Fruit fly (Drosophila melanogaster): ENCODE results near the gene zfh1.

The zfh1 gene

DNA sequence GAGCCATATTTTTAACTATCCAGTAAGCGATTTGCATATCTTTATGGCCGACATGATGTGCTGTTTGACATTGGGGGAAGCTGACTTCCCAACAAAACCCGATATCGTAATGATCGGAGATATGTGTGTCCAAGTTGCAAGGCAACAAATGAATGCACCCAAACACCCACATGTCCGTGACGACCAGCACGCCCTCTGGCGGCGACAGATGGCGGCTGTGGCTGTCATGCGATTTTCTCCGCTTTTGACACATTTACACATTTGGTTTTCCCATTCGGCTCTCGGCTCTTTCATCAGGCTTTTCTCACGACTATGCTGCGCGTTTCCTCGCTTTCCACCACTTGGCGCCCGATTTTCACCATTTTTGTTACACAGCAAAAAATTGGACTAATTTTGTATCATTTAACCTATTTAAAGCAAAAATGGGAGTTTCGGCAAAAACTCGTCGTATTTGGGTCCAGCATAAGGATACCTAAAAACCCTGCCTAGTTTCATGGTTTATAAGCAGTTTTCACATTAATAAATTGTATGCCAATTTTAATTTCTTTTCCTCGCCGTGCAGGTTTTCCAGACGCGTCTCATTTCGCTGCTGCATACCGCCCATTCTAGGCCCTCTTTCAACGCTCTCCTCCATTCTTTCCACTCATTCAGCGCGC, 49.0 kb downstream of the zfh1 start (continued):
- 0 out of 3 replicates have a peak, but pooled peaks have one; percentile 31 for TF ChIP-seq CG34422 (GFP tag; IDR thresholded peaks at IDR 0.05)
- TF ChIP-seq hth (optimal IDR thresholded peaks at IDR 0.05), result no peak
- TF ChIP-seq CG11456 (GFP tag; IDR thresholded peaks at IDR 0.05), result no peak
- TF ChIP-seq CG7357 (GFP tag; IDR thresholded peaks at IDR 0.05), result peak; percentile 11; the same call in 1 of the 3 replicates
- peak; percentile 33 for TF ChIP-seq Oli (tag; optimal IDR thresholded peaks at IDR 0.05)
- no peak for TF ChIP-seq CG12299 (tag; optimal IDR thresholded peaks at IDR 0.05)
- peak; percentile 16 to 52 for TF ChIP-seq bsh (GFP tag; optimal IDR thresholded peaks at IDR 0.05)
- TF ChIP-seq Awh (GFP tag; IDR thresholded peaks at IDR 0.05), result no peak
- TF ChIP-seq cato (GFP tag; optimal IDR thresholded peaks at IDR 0.05; ENCODE audit: borderline replicate concordance), result peak; percentile 20
- peak; percentile 9 for TF ChIP-seq bab2 (GFP tag; optimal IDR thresholded peaks at IDR 0.05)
- no peak for TF ChIP-seq CG7963 (GFP tag; IDR thresholded peaks at IDR 0.05; ENCODE audit: partially characterized antibody)
- TF ChIP-seq CG3838 (GFP tag; optimal IDR thresholded peaks at IDR 0.05), result no peak
- TF ChIP-seq lmd (GFP tag; IDR thresholded peaks at IDR 0.05), result peak; percentile 63
- peak; percentile 31 for TF ChIP-seq Meics (GFP tag; optimal IDR thresholded peaks at IDR 0.05)
- TF ChIP-seq abd-A (tag; optimal IDR thresholded peaks at IDR 0.05), result no peak
- TF ChIP-seq CG13775 (GFP tag; optimal IDR thresholded peaks at IDR 0.05), result peak; percentile 18
- TF ChIP-seq unpg (GFP tag; optimal IDR thresholded peaks at IDR 0.05), result peak; percentile 27
- TF ChIP-seq zf30C (GFP tag; optimal IDR thresholded peaks at IDR 0.05), result peak; percentile 7
- TF ChIP-seq CG9609 (GFP tag; optimal IDR thresholded peaks at IDR 0.05), result peak; percentile 27
- peak; percentile 89 for TF ChIP-seq CTCF (GFP tag; optimal IDR thresholded peaks at IDR 0.05)
- TF ChIP-seq Nf-YA (GFP tag; IDR thresholded peaks at IDR 0.05), result no peak
- 0 out of 2 replicates have a peak, but pooled peaks have one; percentile 17 for TF ChIP-seq CG4404 (GFP tag; IDR thresholded peaks at IDR 0.05)
- TF ChIP-seq nmo (GFP tag; optimal IDR thresholded peaks at IDR 0.05), result peak; percentile 4
- no peak for TF ChIP-seq Fer2 (tag; optimal IDR thresholded peaks at IDR 0.05)
- peak; percentile 17 for TF ChIP-seq CG2678 (tag; optimal IDR thresholded peaks at IDR 0.05)
- peak; percentile 38 for TF ChIP-seq Blimp-1 (GFP tag; optimal IDR thresholded peaks at IDR 0.05)
- TF ChIP-seq B-H1 (GFP tag; IDR thresholded peaks at IDR 0.05), result no peak; the same call in 2 of the 3 replicates
- 0 out of 2 replicates have a peak, but pooled peaks have one; percentile 22 for TF ChIP-seq esg (GFP tag; conservative IDR thresholded peaks at IDR 0.05)
- TF ChIP-seq pum (GFP tag; optimal IDR thresholded peaks at IDR 0.05), result peak; percentile 21
- TF ChIP-seq CG18599 (GFP tag; optimal IDR thresholded peaks at IDR 0.05), result peak; percentile 17
- no peak for TF ChIP-seq CG3065 (GFP tag; optimal IDR thresholded peaks at IDR 0.05)
- peak; percentile 36 for TF ChIP-seq CG8359 (GFP tag; optimal IDR thresholded peaks at IDR 0.05; ENCODE audit: borderline replicate concordance)
- peak; percentile 45 for TF ChIP-seq Xbp1 (GFP tag; optimal IDR thresholded peaks at IDR 0.05)
- no peak for TF ChIP-seq CG17568 (GFP tag; optimal IDR thresholded peaks at IDR 0.05)
- TF ChIP-seq grau (tag; optimal IDR thresholded peaks at IDR 0.05), result peak; percentile 19
- TF ChIP-seq CG6175 (GFP tag; IDR thresholded peaks at IDR 0.05), result peak; percentile 10; the same call in 1 of the 3 replicates
- TF ChIP-seq az2 (GFP tag; optimal IDR thresholded peaks at IDR 0.05), result peak; percentile 28
- TF ChIP-seq CG8290 (GFP tag; optimal IDR thresholded peaks at IDR 0.05), result no peak
- TF ChIP-seq CG8290 (tag; optimal IDR thresholded peaks at IDR 0.05), result no peak
- TF ChIP-seq emc (GFP tag; optimal IDR thresholded peaks at IDR 0.05), result no peak
- TF ChIP-seq CG2712 (tag; optimal IDR thresholded peaks at IDR 0.05), result peak; percentile 9
- no peak for TF ChIP-seq Opbp (GFP tag; IDR thresholded peaks at IDR 0.05; ENCODE audit: partially characterized antibody)
- TF ChIP-seq otp (GFP tag; IDR thresholded peaks at IDR 0.05), result 0 out of 3 replicates have a peak, but pooled peaks have one; percentile 44
- no peak for TF ChIP-seq sc (optimal IDR thresholded peaks at IDR 0.05)
- no peak for TF ChIP-seq sc (GFP tag; optimal IDR thresholded peaks at IDR 0.05)
- TF ChIP-seq CG14667 (GFP tag; IDR thresholded peaks at IDR 0.05), result 0 out of 2 replicates have a peak, but pooled peaks have one; percentile 13
- peak; percentile 21 for TF ChIP-seq HHEX (GFP tag; optimal IDR thresholded peaks at IDR 0.05)
- 0 out of 2 replicates have a peak, but pooled peaks have one; percentile 34 for TF ChIP-seq dimm (GFP tag; IDR thresholded peaks at IDR 0.05)
- no peak for TF ChIP-seq tgo (GFP tag; IDR thresholded peaks at IDR 0.05)
- no peak for TF ChIP-seq bcd (GFP tag; optimal IDR thresholded peaks at IDR 0.05)
